Worm (Caenorhabditis elegans): ENCODE results near the gene dyn-1.
A peak's percentile ranks its signal among the peaks of the same experiment; 100 is the strongest.

Gene dyn-1

DNA sequence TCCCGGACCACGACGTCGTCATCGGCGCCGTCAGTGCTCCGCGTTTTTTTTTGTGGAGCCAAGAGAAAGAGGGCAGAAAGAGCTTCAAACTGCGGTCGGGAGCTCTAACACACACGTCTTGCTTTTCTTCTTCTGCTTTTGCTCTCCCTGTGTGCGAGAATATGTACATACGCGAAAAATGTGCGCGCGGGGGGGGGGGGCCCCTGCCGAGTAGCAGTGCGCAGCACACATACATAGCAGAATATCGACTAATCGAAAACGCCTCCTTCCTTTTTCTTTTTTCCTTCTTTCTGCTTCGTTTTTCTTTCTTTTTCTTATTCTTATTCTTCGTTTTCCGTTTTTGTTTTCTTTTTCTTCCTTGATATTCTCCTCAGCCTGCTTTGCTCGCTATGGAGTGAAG lies 2.0 kb upstream of the dyn-1 start (continued):
- TF ChIP-seq mes-2 (tag; optimal IDR thresholded peaks at IDR 0.05; ENCODE audit: poor library complexity, severe bottlenecking) (peak; percentile 38), unc-62 (GFP tag; optimal IDR thresholded peaks at IDR 0.05 in 1 of 2) (peak in 1 of 2 experiments; percentile 90), unc-62 (tag; optimal IDR thresholded peaks at IDR 0.05) (no peak), set-16 (GFP tag; IDR thresholded peaks at IDR 0.05) (peak; percentile 70), aha-1 (tag) (peak; percentile 58), aly-2 (tag; optimal IDR thresholded peaks at IDR 0.05) (no peak)

DNA sequence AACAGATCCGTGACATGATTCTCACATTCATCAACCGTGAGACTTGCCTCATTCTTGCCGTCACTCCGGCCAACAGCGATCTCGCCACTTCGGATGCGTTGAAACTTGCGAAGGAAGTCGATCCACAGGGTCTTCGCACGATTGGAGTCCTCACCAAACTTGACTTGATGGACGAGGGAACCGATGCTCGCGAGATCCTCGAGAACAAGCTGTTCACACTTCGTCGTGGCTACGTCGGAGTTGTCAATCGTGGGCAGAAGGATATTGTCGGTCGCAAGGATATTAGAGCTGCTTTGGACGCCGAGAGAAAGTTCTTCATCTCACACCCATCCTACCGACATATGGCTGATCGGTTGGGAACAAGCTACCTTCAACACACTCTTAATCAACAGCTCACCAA lies 943 bp downstream of the dyn-1 start:
- TF ChIP-seq aha-1 (tag): peak; percentile 64
- no peak for TF ChIP-seq zip-11 (GFP tag; IDR thresholded peaks at IDR 0.05)
- TF ChIP-seq mes-2 (tag; optimal IDR thresholded peaks at IDR 0.05; ENCODE audit: poor library complexity, severe bottlenecking): no peak
- no peak for TF ChIP-seq dmd-9 (GFP tag; IDR thresholded peaks at IDR 0.05)
- no peak for TF ChIP-seq spr-3 (GFP tag; optimal IDR thresholded peaks at IDR 0.05)
- TF ChIP-seq unc-62 (GFP tag; optimal IDR thresholded peaks at IDR 0.05 in 1 of 2): peak in 1 of 2 experiments; percentile 85
- no peak for TF ChIP-seq unc-62 (tag; optimal IDR thresholded peaks at IDR 0.05)

DNA sequence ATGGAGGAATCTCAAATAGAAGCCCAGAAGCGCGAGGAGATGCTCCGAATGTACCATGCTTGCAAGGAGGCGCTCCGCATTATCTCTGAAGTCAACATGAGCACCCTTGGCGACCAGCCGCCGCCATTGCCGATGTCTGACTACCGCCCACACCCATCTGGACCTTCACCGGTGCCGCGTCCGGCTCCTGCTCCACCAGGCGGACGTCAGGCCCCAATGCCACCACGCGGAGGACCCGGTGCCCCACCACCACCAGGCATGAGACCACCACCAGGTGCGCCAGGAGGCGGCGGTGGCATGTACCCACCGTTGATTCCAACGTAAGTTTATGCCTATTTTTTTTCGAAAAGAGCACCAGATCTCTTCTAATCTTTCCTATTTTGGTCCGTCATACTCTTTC lies 3.3 kb downstream of the dyn-1 start:
- TF ChIP-seq dmd-8 (GFP tag; IDR thresholded peaks at IDR 0.05) (0 out of 2 replicates have a peak, but pooled peaks have one; percentile 15), Y105C5A.15 (GFP tag; IDR thresholded peaks at IDR 0.05) (0 out of 2 replicates have a peak, but pooled peaks have one; percentile 50), pqm-1 (tag; optimal IDR thresholded peaks at IDR 0.05) (no peak), egl-43 (GFP tag; IDR thresholded peaks at IDR 0.05) (peak; percentile 48; the same call in 1 of the 2 replicates), D1046.2 (GFP tag; IDR thresholded peaks at IDR 0.05) (0 out of 2 replicates have a peak, but pooled peaks have one; percentile 36), lin-1 (GFP tag; IDR thresholded peaks at IDR 0.05) (no peak), F37D6.2 (tag; optimal IDR thresholded peaks at IDR 0.05) (no peak), set-16 (GFP tag; IDR thresholded peaks at IDR 0.05) (peak; percentile 97)

DNA sequence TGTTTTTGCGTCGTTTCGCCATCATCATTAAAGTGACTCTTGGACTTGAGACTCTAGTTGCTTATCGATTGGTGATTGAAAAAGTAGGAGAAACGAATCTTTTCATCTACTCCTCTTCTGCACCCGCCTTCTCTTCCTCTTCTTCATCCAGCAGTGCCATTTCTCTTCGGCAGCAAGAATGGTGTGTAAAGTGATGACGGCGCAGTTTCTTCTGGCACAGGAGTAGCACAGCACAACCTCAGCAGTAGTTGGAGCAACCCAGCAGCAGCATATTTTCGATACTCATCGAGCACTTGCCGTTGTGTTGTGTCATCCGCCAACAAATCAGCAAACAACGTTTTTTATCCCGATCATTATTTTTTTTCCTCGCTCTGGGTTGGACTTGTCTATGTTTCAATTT lies 6.8 kb downstream of the dyn-1 start:
- TF ChIP-seq nhr-111 (GFP tag; optimal IDR thresholded peaks at IDR 0.05) (no peak), nhr-11 (tag; optimal IDR thresholded peaks at IDR 0.05) (peak; percentile 19), cey-2 (tag; optimal IDR thresholded peaks at IDR 0.05; ENCODE audit: borderline replicate concordance, insufficient read depth) (no peak), ceh-62 (tag; optimal IDR thresholded peaks at IDR 0.05) (no peak), daf-16 (GFP tag; optimal IDR thresholded peaks at IDR 0.05) (peak in 1 of 2 experiments; percentile 60), daf-16 (tag; optimal IDR thresholded peaks at IDR 0.05) (no peak), hlh-11 (tag; optimal IDR thresholded peaks at IDR 0.05) (peak; percentile 23), aha-1 (tag) (peak; percentile 77)

- TF ChIP-seq F44E2.7 (GFP tag; IDR thresholded peaks at IDR 0.05) (no peak), mxl-2 (GFP tag; conservative IDR thresholded peaks at IDR 0.05) (no peak), php-3 (GFP tag; IDR thresholded peaks at IDR 0.05) (no peak), nhr-41 (GFP tag; IDR thresholded peaks at IDR 0.05) (no peak), hif-1 (tag; optimal IDR thresholded peaks at IDR 0.05) (no peak)
Measured at ce11 chrX:15576942-15577341, 8.3 kb downstream of the dyn-1 start, which contains the start of gene K09A9.6. Gene K09A9.6, plus strand, starts transcription at chrX:15577242.

DNA sequence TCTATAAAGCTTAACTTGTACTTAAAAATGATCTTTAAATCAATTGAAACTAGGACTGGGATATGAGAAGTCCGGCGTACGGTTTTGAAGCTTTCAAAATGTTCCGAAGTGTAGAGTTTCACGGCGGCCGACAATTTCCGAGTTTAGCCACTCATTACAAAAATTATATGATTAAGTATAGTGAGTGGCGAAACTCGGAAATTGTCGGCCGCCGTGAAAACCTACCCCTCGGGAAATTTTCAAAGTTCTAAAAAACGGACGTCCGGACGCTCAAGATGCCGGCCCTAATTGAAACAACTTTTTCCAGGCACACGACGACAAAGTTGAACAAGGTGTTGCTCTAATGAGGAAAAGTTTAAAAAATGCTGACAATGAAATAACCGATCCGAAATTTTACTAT lies 16.5 kb downstream of the dyn-1 start:
- TF ChIP-seq nhr-48 (tag; optimal IDR thresholded peaks at IDR 0.05) (no peak), R02D3.7 (tag; optimal IDR thresholded peaks at IDR 0.05) (no peak), ceh-62 (tag; optimal IDR thresholded peaks at IDR 0.05) (no peak), daf-8 (GFP tag; IDR thresholded peaks at IDR 0.05) (no peak), nhr-76 (tag; optimal IDR thresholded peaks at IDR 0.05) (no peak), zip-11 (GFP tag; IDR thresholded peaks at IDR 0.05) (no peak), unc-39 (tag; optimal IDR thresholded peaks at IDR 0.05) (no peak), mdt-29 (GFP tag; IDR thresholded peaks at IDR 0.05) (no peak), ctbp-1 (GFP tag; IDR thresholded peaks at IDR 0.05) (no peak), lim-7 (GFP tag; IDR thresholded peaks at IDR 0.05) (no peak), nhr-6 (tag; optimal IDR thresholded peaks at IDR 0.05) (no peak), unc-130 (GFP tag; optimal IDR thresholded peaks at IDR 0.05) (no peak), hlh-30 (tag; optimal IDR thresholded peaks at IDR 0.05; ENCODE audit: insufficient read depth) (no peak), ztf-7 (tag; optimal IDR thresholded peaks at IDR 0.05) (no peak), set-16 (GFP tag; IDR thresholded peaks at IDR 0.05) (no peak), lsy-2 (tag; optimal IDR thresholded peaks at IDR 0.05) (no peak), ces-1 (GFP tag; optimal IDR thresholded peaks at IDR 0.05) (no peak)
